Worm (Caenorhabditis elegans): ENCODE data around the gene fbxb-48.

fbxb-48 gene

DNA sequence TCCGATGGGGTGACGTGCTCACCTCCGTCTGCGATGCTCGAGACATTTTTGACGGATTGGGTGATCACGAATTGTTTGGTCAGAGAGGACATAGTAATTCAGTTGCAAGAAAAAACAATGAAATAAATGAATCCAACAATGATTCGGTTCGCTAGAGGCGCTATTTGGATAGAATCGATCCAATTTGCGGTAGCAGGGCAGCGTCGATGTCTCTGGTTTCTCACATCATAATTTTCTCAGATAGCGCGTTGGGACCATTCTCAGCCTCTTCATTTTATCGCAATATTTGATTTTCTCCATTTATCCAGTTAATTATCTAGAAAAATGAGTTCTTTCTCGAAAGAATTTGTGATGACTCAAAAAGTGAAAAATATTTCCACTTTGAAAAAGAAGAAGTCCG is 12.7 kb downstream of the fbxb-48 start, which contains the start of gene sdz-18:
Gene sdz-18, minus strand, starts transcription at position 101 of the 400 bp plus-strand sequence.
- no peak for TF ChIP-seq T23F11.4 (GFP tag; optimal IDR thresholded peaks at IDR 0.05)
- TF ChIP-seq unc-3 (GFP tag; conservative IDR thresholded peaks at IDR 0.05) = no peak
- no peak for TF ChIP-seq unc-3 (tag; optimal IDR thresholded peaks at IDR 0.05)
- TF ChIP-seq tbx-2 (tag; optimal IDR thresholded peaks at IDR 0.05) = no peak
- TF ChIP-seq ceh-18 (tag; optimal IDR thresholded peaks at IDR 0.05) = no peak
- TF ChIP-seq tbx-7 (tag; optimal IDR thresholded peaks at IDR 0.05) = no peak
- no peak for TF ChIP-seq hlh-30 (tag; optimal IDR thresholded peaks at IDR 0.05; ENCODE audit: insufficient read depth)
- TF ChIP-seq unc-42 (tag; optimal IDR thresholded peaks at IDR 0.05) = no peak
- TF ChIP-seq ama-1 (optimal IDR thresholded peaks at IDR 0.05) = no peak
- no peak for TF ChIP-seq dmd-4 (tag; optimal IDR thresholded peaks at IDR 0.05; ENCODE audit: borderline replicate concordance)
- TF ChIP-seq ceh-31 (tag; optimal IDR thresholded peaks at IDR 0.05) = no peak
- no peak for TF ChIP-seq pag-3 (tag; optimal IDR thresholded peaks at IDR 0.05; ENCODE audit: borderline replicate concordance)
- no peak for TF ChIP-seq pax-1 (tag; optimal IDR thresholded peaks at IDR 0.05)

DNA sequence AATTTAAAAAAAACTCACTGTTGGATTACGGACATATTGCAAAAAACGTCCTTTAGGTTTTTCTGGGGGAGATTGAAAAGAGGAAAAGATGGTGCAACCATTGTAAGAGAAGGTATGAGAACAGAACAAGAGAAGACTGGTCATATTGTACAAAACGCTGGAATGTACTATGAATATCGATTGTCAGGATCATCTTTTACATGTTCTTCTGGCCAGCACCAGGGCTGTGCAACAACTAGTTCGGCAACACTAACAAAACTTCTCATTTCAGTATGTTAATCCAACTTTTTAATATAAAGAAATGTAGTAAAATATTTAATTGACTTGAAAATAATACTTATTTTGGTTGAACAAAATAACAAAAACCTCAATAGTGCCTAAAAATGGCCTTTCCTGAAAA is 15.7 kb downstream of the fbxb-48 start, which contains the start of gene fbxb-47:
Gene fbxb-47, minus strand, starts transcription at position 101 of the 400 bp plus-strand sequence.
- TF ChIP-seq ceh-45 (GFP tag; IDR thresholded peaks at IDR 0.05) = no peak
- TF ChIP-seq ceh-19 (GFP tag; optimal IDR thresholded peaks at IDR 0.05) = no peak
- TF ChIP-seq ceh-18 (tag; optimal IDR thresholded peaks at IDR 0.05) = no peak
- TF ChIP-seq hlh-13 (GFP tag; optimal IDR thresholded peaks at IDR 0.05) = no peak
- TF ChIP-seq pqm-1 (tag; optimal IDR thresholded peaks at IDR 0.05) = no peak
- TF ChIP-seq lin-11 (tag; optimal IDR thresholded peaks at IDR 0.05) = no peak
- TF ChIP-seq hlh-30 (tag; optimal IDR thresholded peaks at IDR 0.05; ENCODE audit: insufficient read depth) = no peak
- TF ChIP-seq T23F11.4 (GFP tag; optimal IDR thresholded peaks at IDR 0.05) = no peak

DNA sequence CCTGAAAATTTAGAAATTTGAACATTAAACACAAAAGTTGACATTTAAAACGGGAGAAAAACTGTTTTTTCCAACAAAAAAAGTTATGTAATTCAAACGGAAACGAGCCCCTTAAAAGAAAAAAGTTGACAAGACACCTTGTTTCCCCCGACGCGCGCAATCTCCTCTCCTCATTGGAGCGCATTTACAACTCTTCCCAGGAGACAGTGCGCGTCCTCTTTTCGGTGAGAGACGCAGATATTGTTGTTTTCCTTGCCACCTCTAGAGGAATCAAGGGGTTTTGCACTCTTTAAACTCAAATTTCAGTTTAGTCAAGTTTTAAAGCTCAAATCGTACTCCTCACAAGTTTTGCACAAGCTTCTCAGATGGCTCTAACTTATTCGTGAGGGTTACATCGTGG is 23.2 kb downstream of the fbxb-48 start, which contains the start of gene F58E1.13:
Gene F58E1.13, minus strand, starts transcription at position 12 of the 400 bp plus-strand sequence.
- TF ChIP-seq mec-3 (tag; optimal IDR thresholded peaks at IDR 0.05; ENCODE audit: borderline replicate concordance) (no peak), fax-1 (tag; optimal IDR thresholded peaks at IDR 0.05) (no peak), hlh-15 (tag; optimal IDR thresholded peaks at IDR 0.05) (no peak), pha-4 (tag; optimal IDR thresholded peaks at IDR 0.05) (no peak), dmd-4 (tag; optimal IDR thresholded peaks at IDR 0.05; ENCODE audit: borderline replicate concordance) (no peak), ahr-1 (tag; optimal IDR thresholded peaks at IDR 0.05) (no peak), unc-42 (tag; optimal IDR thresholded peaks at IDR 0.05) (no peak), zip-5 (tag; optimal IDR thresholded peaks at IDR 0.05) (no peak), sox-4 (tag; optimal IDR thresholded peaks at IDR 0.05) (no peak), elt-2 (tag; optimal IDR thresholded peaks at IDR 0.05) (no peak), dve-1 (tag; optimal IDR thresholded peaks at IDR 0.05) (no peak), Y22D7AL.16 (tag; optimal IDR thresholded peaks at IDR 0.05) (no peak), hlh-8 (tag; optimal IDR thresholded peaks at IDR 0.05) (no peak), sdc-2 (tag; optimal IDR thresholded peaks at IDR 0.05) (no peak), hlh-13 (GFP tag; optimal IDR thresholded peaks at IDR 0.05) (no peak), ceh-14 (tag; optimal IDR thresholded peaks at IDR 0.05) (no peak), nhr-11 (tag; optimal IDR thresholded peaks at IDR 0.05) (no peak), lim-6 (tag; optimal IDR thresholded peaks at IDR 0.05) (no peak), nhr-232 (tag; optimal IDR thresholded peaks at IDR 0.05) (no peak), T23F11.4 (GFP tag; optimal IDR thresholded peaks at IDR 0.05) (no peak)

DNA sequence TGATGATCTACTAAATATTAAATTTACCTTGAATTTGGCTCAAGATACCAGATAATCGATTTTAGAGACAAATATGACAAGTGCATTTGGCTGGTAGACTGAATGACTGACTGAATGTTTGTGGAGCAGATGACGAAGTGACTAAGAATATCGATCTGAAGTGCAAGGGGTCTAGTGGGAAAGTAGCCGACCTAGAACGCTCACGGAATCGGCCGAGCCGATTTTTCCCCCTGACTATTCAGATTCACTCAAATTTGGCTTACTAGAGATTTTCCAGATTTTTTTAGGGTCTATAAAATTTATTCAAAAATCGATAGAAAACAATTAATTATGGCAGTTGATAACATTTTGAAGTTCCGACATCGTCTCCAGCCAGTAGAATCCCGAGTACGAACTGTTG is 24.5 kb downstream of the fbxb-48 start, which contains the start of gene fbxc-26:
Gene fbxc-26, minus strand, starts transcription at position 101 of the 400 bp plus-strand sequence.
- TF ChIP-seq madf-2 (tag; optimal IDR thresholded peaks at IDR 0.05) (no peak), ceh-2 (tag; optimal IDR thresholded peaks at IDR 0.05) (no peak), tbx-2 (tag; optimal IDR thresholded peaks at IDR 0.05) (no peak), nfya-1 (tag; optimal IDR thresholded peaks at IDR 0.05) (no peak), hlh-30 (tag; optimal IDR thresholded peaks at IDR 0.05; ENCODE audit: insufficient read depth) (no peak), sdc-2 (tag; optimal IDR thresholded peaks at IDR 0.05) (no peak), syd-9 (tag; optimal IDR thresholded peaks at IDR 0.05) (no peak), mec-3 (tag; optimal IDR thresholded peaks at IDR 0.05; ENCODE audit: borderline replicate concordance) (no peak), ets-4 (tag; optimal IDR thresholded peaks at IDR 0.05) (no peak), T23F11.4 (GFP tag; optimal IDR thresholded peaks at IDR 0.05) (no peak), unc-55 (GFP tag; optimal IDR thresholded peaks at IDR 0.05) (no peak), unc-3 (GFP tag; conservative IDR thresholded peaks at IDR 0.05) (no peak), unc-3 (tag; optimal IDR thresholded peaks at IDR 0.05) (no peak), nhr-11 (tag; optimal IDR thresholded peaks at IDR 0.05) (no peak)
